Fruit fly (Drosophila melanogaster) S2 (cell line): Measurements from ENCODE around the gene CG13842.

ENCODE experiments used
- CG8478 ChIP-seq: fragments of >200 bp; optimal IDR thresholded peaks from 2 replicates; lab custom pipeline; 2018
- CTCF ChIP-seq, 2 experiments: fragments of >200 bp; optimal IDR thresholded peaks; 2 replicates each; lab custom pipeline; 2018

DNA sequence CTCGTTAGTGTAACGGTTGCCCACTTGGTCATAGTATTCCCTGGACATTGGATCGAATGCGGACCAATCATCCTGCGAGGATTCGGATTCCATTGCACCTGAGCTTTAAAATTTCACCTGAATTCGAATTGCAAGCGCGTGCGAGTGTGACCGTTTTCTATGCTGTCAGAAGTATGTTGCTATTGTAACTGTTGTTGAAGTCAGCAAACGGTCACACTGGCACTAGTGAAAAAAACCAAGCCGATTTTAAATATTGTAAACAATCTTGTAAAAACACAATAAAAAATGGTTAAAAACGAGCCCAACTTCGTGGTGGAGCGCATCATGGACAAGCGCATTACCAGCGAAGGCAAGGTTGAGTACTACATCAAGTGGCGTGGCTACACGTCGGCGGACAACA is 38.4 kb upstream of the CG13842 start, which contains the start of the genes vret and HP1c:
- TF ChIP-seq CG8478 (no peak), CTCF (optimal IDR thresholded peaks at IDR 0.05; lab: Kevin White, UChicago) (peak in 1 of 2 experiments; percentile 13)
